Fruit fly (Drosophila melanogaster): ENCODE data around the gene CG12231.

CG12231 gene

dm6 chrX:19535394-19535793, 3.9 kb upstream of the CG12231 start:
- peak; percentile 88 for TF ChIP-seq Nf-YB (GFP tag; optimal IDR thresholded peaks at IDR 0.05)
- peak; percentile 88 for TF ChIP-seq Nf-YC (tag; optimal IDR thresholded peaks at IDR 0.05)
- peak; percentile 9; the same call in 1 of the 2 replicates for TF ChIP-seq seq (GFP tag; IDR thresholded peaks at IDR 0.05)
- TF ChIP-seq sisA (GFP tag; IDR thresholded peaks at IDR 0.05) = no peak
- TF ChIP-seq cg (GFP tag; optimal IDR thresholded peaks at IDR 0.05) = peak; percentile 26

- no peak for TF ChIP-seq emc (GFP tag; optimal IDR thresholded peaks at IDR 0.05)
- TF ChIP-seq en (GFP tag; optimal IDR thresholded peaks at IDR 0.05) = no peak
- no peak for TF ChIP-seq cad (GFP tag; optimal IDR thresholded peaks at IDR 0.05)
- no peak for TF ChIP-seq CG31365 (tag; optimal IDR thresholded peaks at IDR 0.05)
- no peak for TF ChIP-seq salm (tag; optimal IDR thresholded peaks at IDR 0.05)
- TF ChIP-seq Rx (GFP tag; IDR thresholded peaks at IDR 0.05) = no peak
- no peak for TF ChIP-seq CG42726 (GFP tag; IDR thresholded peaks at IDR 0.05; ENCODE audit: partially characterized antibody)
- TF ChIP-seq CG2712 (tag; optimal IDR thresholded peaks at IDR 0.05) = no peak
- TF ChIP-seq CG7357 (GFP tag; IDR thresholded peaks at IDR 0.05) = no peak
- peak; percentile 12; the same call in 1 of the 2 replicates for TF ChIP-seq Bgb (GFP tag; IDR thresholded peaks at IDR 0.05; ENCODE audit: partially characterized antibody)
- TF ChIP-seq slou (GFP tag; optimal IDR thresholded peaks at IDR 0.05) = no peak
- no peak for TF ChIP-seq CG2120 (GFP tag; optimal IDR thresholded peaks at IDR 0.05)
- peak; percentile 67; the same call in 1 of the 4 replicates for TF ChIP-seq chinmo (GFP tag; IDR thresholded peaks at IDR 0.05; ENCODE audit: partially characterized antibody)
- no peak for TF ChIP-seq CG3065 (GFP tag; optimal IDR thresholded peaks at IDR 0.05)
- TF ChIP-seq Adf1 (GFP tag; IDR thresholded peaks at IDR 0.05) = peak; percentile 76
- peak; percentile 42 for TF ChIP-seq MESR4 (GFP tag; optimal IDR thresholded peaks at IDR 0.05)
- peak in 1 of 2 experiments; percentile 4 for TF ChIP-seq Pdp1 (GFP tag; optimal IDR thresholded peaks at IDR 0.05)
- no peak for TF ChIP-seq al (GFP tag; IDR thresholded peaks at IDR 0.05)
- peak; percentile 94 for TF ChIP-seq CoRest (tag; optimal IDR thresholded peaks at IDR 0.05)
- TF ChIP-seq pzg (GFP tag; optimal IDR thresholded peaks at IDR 0.05) = peak; percentile 21
- TF ChIP-seq pfk (GFP tag; optimal IDR thresholded peaks at IDR 0.05) = no peak
- TF ChIP-seq jing (GFP tag; optimal IDR thresholded peaks at IDR 0.05) = no peak
- TF ChIP-seq CG14667 (GFP tag; IDR thresholded peaks at IDR 0.05) = no peak
- no peak for TF ChIP-seq fru (optimal IDR thresholded peaks at IDR 0.05)
- no peak for TF ChIP-seq ab (GFP tag; optimal IDR thresholded peaks at IDR 0.05)
- TF ChIP-seq CG8290 (GFP tag; optimal IDR thresholded peaks at IDR 0.05) = no peak
- no peak for TF ChIP-seq CG8290 (tag; optimal IDR thresholded peaks at IDR 0.05)
- TF ChIP-seq H2.0 (GFP tag; IDR thresholded peaks at IDR 0.05) = no peak
- no peak for TF ChIP-seq CG11398 (GFP tag; optimal IDR thresholded peaks at IDR 0.05)
- TF ChIP-seq CG18599 (GFP tag; optimal IDR thresholded peaks at IDR 0.05) = no peak
- TF ChIP-seq CG8478 (optimal IDR thresholded peaks at IDR 0.05) = peak; percentile 95
- TF ChIP-seq croc (GFP tag; conservative IDR thresholded peaks at IDR 0.05) = no peak
- no peak for TF ChIP-seq CG30403 (GFP tag; optimal IDR thresholded peaks at IDR 0.05)
- TF ChIP-seq gem (tag; optimal IDR thresholded peaks at IDR 0.05) = no peak
- no peak for TF ChIP-seq Hmr (GFP tag; optimal IDR thresholded peaks at IDR 0.05)
- TF ChIP-seq CG16863 (GFP tag; optimal IDR thresholded peaks at IDR 0.05) = no peak
- peak; percentile 44 for TF ChIP-seq HmgZ (tag; optimal IDR thresholded peaks at IDR 0.05)
- no peak for TF ChIP-seq org-1 (GFP tag; optimal IDR thresholded peaks at IDR 0.05)
- no peak for TF ChIP-seq CG7556 (GFP tag; optimal IDR thresholded peaks at IDR 0.05)
- no peak for TF ChIP-seq Kr (GFP tag; optimal IDR thresholded peaks at IDR 0.05)
- no peak for TF ChIP-seq HLH54F (GFP tag; optimal IDR thresholded peaks at IDR 0.05)
- no peak for TF ChIP-seq Doc3 (GFP tag; IDR thresholded peaks at IDR 0.05; ENCODE audit: partially characterized antibody)
- TF ChIP-seq CG4617 (GFP tag; optimal IDR thresholded peaks at IDR 0.05; ENCODE audit: borderline replicate concordance) = peak; percentile 40
- TF ChIP-seq CG2875 (GFP tag; optimal IDR thresholded peaks at IDR 0.05) = no peak
- no peak for TF ChIP-seq CkIIα-i1 (GFP tag; IDR thresholded peaks at IDR 0.05)
- 0 out of 2 replicates have a peak, but pooled peaks have one; percentile 55 for TF ChIP-seq chm (GFP tag; IDR thresholded peaks at IDR 0.05)
These were observed 8.9 kb downstream of the CG12231 start for dm6 chrX:19522597-19522996.
